Worm (Caenorhabditis elegans) whole organism, L4/young adult: ENCODE data around the gene srh-179.

Experiments
- dao-5 ChIP-seq: sonication (generic microtip); optimal IDR thresholded peaks from 2 replicates; lab custom pipeline; 2016; ENCODE audit warnings: missing genotype, missing genetic modification characterization, moderate library complexity, missing compliant biosample characterization
- him-1 ChIP-seq: sonication (generic microtip); optimal IDR thresholded peaks from 2 replicates; lab custom pipeline; 2016; ENCODE audit warnings: missing genotype, missing genetic modification reagents, missing genetic modification characterization, missing compliant biosample characterization

- no peak for TF ChIP-seq him-1 (tag; lab: Kevin White, UChicago)
- no peak for TF ChIP-seq dao-5 (tag; lab: Kevin White, UChicago)
These were observed 14.9 kb upstream of the srh-179 start, which contains the start of gene ZK228.3 for ce11 chrV:18461200-18461728.
